In genomic region chr2L:8346260-8346659, dm6 we compare ENCODE assay signal across 3 fruit fly cellular contexts.
TF ChIP-seq lines count a peak whose summit lies in the region.

Gene CG7778 (plus strand): TSS chr2L:8346620.

- TF ChIP-seq CTCF in whole organism, embryonic (GFP tag; optimal IDR thresholded peaks at IDR 0.05; lab: Kevin White, UChicago): no peak

TF ChIP-seq in whole organism, embryonic, 481 proteins besides CTCF, POLR2A, EP300 and RAD21 (continues in another document):
- TF ChIP-seq exex (tag; optimal IDR thresholded peaks at IDR 0.05; lab: Kevin White, UChicago): peak; percentile 48
- TF ChIP-seq CG7928 (GFP tag; optimal IDR thresholded peaks at IDR 0.05; lab: Kevin White, UChicago): no peak
- TF ChIP-seq CG10366 (GFP tag; IDR thresholded peaks at IDR 0.05; lab: Robert Waterston, UW): no peak
- TF ChIP-seq aop (GFP tag; IDR thresholded peaks at IDR 0.05; lab: Robert Waterston, UW): no peak
- TF ChIP-seq fd3F (GFP tag; optimal IDR thresholded peaks at IDR 0.05; lab: Kevin White, UChicago): no peak
- TF ChIP-seq CG3163 (GFP tag; optimal IDR thresholded peaks at IDR 0.05; lab: Kevin White, UChicago): peak; percentile 94
- no peak for TF ChIP-seq sim (GFP tag; IDR thresholded peaks at IDR 0.05; lab: Robert Waterston, UW)
- 0 out of 2 replicates have a peak, but pooled peaks have one; percentile 26 for TF ChIP-seq vvl (GFP tag; IDR thresholded peaks at IDR 0.05; lab: Robert Waterston, UW)
- TF ChIP-seq odd (GFP tag; optimal IDR thresholded peaks at IDR 0.05; lab: Kevin White, UChicago): no peak
- TF ChIP-seq Med (GFP tag; lab: Kevin White, UChicago): peak; percentile 58
- peak; percentile 20 for TF ChIP-seq sd (tag; optimal IDR thresholded peaks at IDR 0.05; lab: Kevin White, UChicago)
- TF ChIP-seq CG10543 (GFP tag; optimal IDR thresholded peaks at IDR 0.05; lab: Kevin White, UChicago): no peak
- no peak for TF ChIP-seq Usf (GFP tag; optimal IDR thresholded peaks at IDR 0.05; lab: Kevin White, UChicago)
- TF ChIP-seq Xbp1 (GFP tag; optimal IDR thresholded peaks at IDR 0.05; lab: Kevin White, UChicago): no peak
- TF ChIP-seq Atf-2 (GFP tag; optimal IDR thresholded peaks at IDR 0.05; lab: Kevin White, UChicago): no peak
- no peak for TF ChIP-seq Abd-B (GFP tag; optimal IDR thresholded peaks at IDR 0.05; lab: Kevin White, UChicago)
- peak; percentile 46; the same call in 1 of the 2 replicates for TF ChIP-seq CG10321 (GFP tag; IDR thresholded peaks at IDR 0.05; lab: Robert Waterston, UW)
- no peak for TF ChIP-seq CG3407 (GFP tag; optimal IDR thresholded peaks at IDR 0.05; lab: Kevin White, UChicago)
- TF ChIP-seq ewg (GFP tag; optimal IDR thresholded peaks at IDR 0.05; lab: Kevin White, UChicago): no peak
- no peak for TF ChIP-seq stwl (tag; optimal IDR thresholded peaks at IDR 0.05; lab: Kevin White, UChicago)
- TF ChIP-seq CG4404 (GFP tag; IDR thresholded peaks at IDR 0.05; lab: Robert Waterston, UW): no peak
- TF ChIP-seq CG1832 (GFP tag; optimal IDR thresholded peaks at IDR 0.05; lab: Kevin White, UChicago): peak; percentile 65
- no peak for TF ChIP-seq lmd (GFP tag; IDR thresholded peaks at IDR 0.05; lab: Robert Waterston, UW)
- no peak for TF ChIP-seq CG33557 (GFP tag; optimal IDR thresholded peaks at IDR 0.05; lab: Kevin White, UChicago)
- peak; percentile 30; the same call in 1 of the 2 replicates for TF ChIP-seq stc (GFP tag; IDR thresholded peaks at IDR 0.05; lab: Robert Waterston, UW)
- TF ChIP-seq pzg (GFP tag; optimal IDR thresholded peaks at IDR 0.05; lab: Kevin White, UChicago): no peak
- TF ChIP-seq Side (GFP tag; optimal IDR thresholded peaks at IDR 0.05; lab: Kevin White, UChicago): no peak
- no peak for TF ChIP-seq ro (GFP tag; IDR thresholded peaks at IDR 0.05; lab: Robert Waterston, UW)
- peak; percentile 60 to 65 for TF ChIP-seq Trl (optimal IDR thresholded peaks at IDR 0.05; lab: Kevin White, UChicago)
- TF ChIP-seq Trl (GFP tag; optimal IDR thresholded peaks at IDR 0.05; lab: Kevin White, UChicago): no peak
- TF ChIP-seq run (tag; optimal IDR thresholded peaks at IDR 0.05; lab: Kevin White, UChicago): no peak
- peak; percentile 82 for TF ChIP-seq Adf1 (GFP tag; IDR thresholded peaks at IDR 0.05; lab: Robert Waterston, UW)

TF ChIP-seq in whole organism, prepupa, 60 proteins besides CTCF, POLR2A, EP300 and RAD21:
- TF ChIP-seq Eip78C (GFP tag; lab: Kevin White, UChicago) (peak; percentile 0), achi (GFP tag; optimal IDR thresholded peaks at IDR 0.05; lab: Kevin White, UChicago) (no peak), CG8632 (GFP tag; optimal IDR thresholded peaks at IDR 0.05; lab: Kevin White, UChicago) (no peak)

TF ChIP-seq in whole organism, wandering third instar larva, 38 proteins besides CTCF, POLR2A, EP300 and RAD21:
- TF ChIP-seq N (GFP tag; optimal IDR thresholded peaks at IDR 0.05; lab: Kevin White, UChicago) (no peak), dmrt93B (GFP tag; optimal IDR thresholded peaks at IDR 0.05; lab: Kevin White, UChicago) (no peak), Dif (GFP tag; optimal IDR thresholded peaks at IDR 0.05; lab: Kevin White, UChicago; ENCODE audit: partially characterized antibody) (peak; percentile 26), Rel (GFP tag; optimal IDR thresholded peaks at IDR 0.05; lab: Kevin White, UChicago) (no peak), Rel (tag; optimal IDR thresholded peaks at IDR 0.05; lab: Kevin White, UChicago) (no peak)
